Worm (Caenorhabditis elegans): ENCODE data around the gene npr-22.

DNA sequence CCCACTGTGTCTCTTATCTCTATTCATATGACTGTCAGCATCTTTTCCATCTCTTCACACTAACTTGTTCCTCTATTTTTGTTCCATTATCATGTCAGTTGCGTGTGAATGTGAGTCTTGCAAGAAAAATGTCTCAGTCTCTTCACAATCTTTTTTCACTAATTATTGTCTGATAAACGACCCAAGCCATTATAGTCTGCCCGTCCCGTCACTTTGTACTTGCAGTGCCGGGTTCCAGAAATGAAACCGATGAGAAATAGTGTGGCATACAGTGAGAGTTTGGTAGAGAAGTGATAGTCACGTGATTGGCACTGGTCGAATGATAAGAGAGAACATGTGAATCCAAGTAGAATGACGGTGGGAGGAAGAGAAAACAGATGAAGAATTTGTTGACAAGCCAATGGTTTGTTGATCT is 31.6 kb upstream of the npr-22 start:
- TF ChIP-seq snpc-4 (tag; optimal IDR thresholded peaks at IDR 0.05) (no peak), R02D3.7 (tag; optimal IDR thresholded peaks at IDR 0.05) (no peak), nhr-11 (tag; optimal IDR thresholded peaks at IDR 0.05) (peak; percentile 34), nhr-10 (tag; optimal IDR thresholded peaks at IDR 0.05) (peak; percentile 49), unc-62 (GFP tag; optimal IDR thresholded peaks at IDR 0.05) (peak; percentile 63), ztf-11 (tag; optimal IDR thresholded peaks at IDR 0.05) (no peak)

Measured in whole organism, L2 larva.